Worm (Caenorhabditis elegans): Measurements from ENCODE around the gene che-7.

The che-7 gene

DNA sequence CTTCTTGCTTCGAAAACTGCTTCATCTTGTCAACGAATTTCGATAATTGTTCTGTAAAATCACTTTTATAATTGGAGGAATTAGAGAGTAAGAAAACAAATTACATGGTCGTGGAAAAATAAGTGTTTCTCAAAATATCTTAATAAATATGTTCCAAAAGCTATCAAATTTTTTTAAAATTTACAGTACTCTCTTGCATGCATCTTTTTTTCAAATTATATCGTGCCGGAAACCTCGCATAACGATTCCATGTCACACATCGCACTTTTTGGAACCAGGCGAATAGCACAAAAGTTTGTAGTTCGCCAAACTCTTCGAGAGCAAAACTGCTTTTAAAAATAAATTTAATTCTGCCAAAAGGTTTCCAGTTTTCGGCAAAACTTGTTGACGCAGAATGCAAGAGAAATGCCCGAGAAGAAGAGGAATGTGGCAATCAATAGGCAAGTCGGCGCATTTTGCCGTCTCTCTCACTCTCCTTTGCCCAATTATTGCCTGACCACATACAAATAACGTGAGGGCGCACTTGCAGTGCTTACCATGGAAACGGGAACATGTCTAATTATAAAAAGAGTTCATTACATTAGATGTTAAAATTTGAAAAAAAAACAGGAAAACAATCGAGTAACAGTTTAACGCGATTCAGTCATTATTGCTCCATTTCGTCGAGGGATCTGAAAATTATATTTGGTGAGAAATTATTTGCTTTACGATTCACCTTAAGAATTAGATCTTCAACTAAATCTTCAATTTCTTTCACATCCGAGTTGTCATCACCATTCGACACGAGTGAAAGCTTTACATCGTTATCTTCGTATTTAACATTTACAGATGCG is 38.7 kb upstream of the che-7 start, which contains the start of gene Y97E10AR.3:
Gene Y97E10AR.3 (minus strand): TSS at position 51 of the 833 bp plus-strand sequence.
- TF ChIP-seq hmg-4 (GFP tag; optimal IDR thresholded peaks at IDR 0.05) (no peak), F13C5.2 (tag; optimal IDR thresholded peaks at IDR 0.05) (no peak), tbx-11 (GFP tag; IDR thresholded peaks at IDR 0.05) (no peak), ets-7 (tag; optimal IDR thresholded peaks at IDR 0.05) (no peak)

DNA sequence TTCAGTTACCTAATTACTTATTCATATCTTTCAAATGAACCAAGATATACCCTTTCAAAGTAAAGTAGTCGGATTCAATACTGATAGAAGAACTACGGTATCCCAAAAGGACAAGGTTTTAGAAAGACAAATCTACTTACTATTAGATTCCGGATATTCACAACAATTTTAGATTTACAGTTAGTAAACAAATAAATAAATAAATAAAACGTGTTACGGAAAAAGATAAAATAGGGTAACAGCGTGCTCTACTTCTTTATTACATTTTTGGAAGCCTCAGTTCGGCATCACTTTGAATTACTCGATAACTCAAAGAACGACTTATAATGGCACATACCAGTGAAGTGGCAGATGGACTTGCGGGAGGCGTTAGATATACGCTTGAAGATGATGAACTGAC is 36.0 kb upstream of the che-7 start, which contains the start of gene Y97E10AR.8:
Gene Y97E10AR.8 (plus strand): TSS at position 301 of the 400 bp plus-strand sequence.
- TF ChIP-seq ceh-13 (GFP tag; optimal IDR thresholded peaks at IDR 0.05) (no peak), ceh-36 (tag; optimal IDR thresholded peaks at IDR 0.05) (no peak), scrt-1 (GFP tag; IDR thresholded peaks at IDR 0.05) (no peak), aly-1 (tag; optimal IDR thresholded peaks at IDR 0.05) (no peak), F13C5.2 (tag; optimal IDR thresholded peaks at IDR 0.05) (no peak), hmg-4 (GFP tag; optimal IDR thresholded peaks at IDR 0.05) (no peak), hnd-1 (tag; optimal IDR thresholded peaks at IDR 0.05) (no peak), B0310.2 (tag; optimal IDR thresholded peaks at IDR 0.05) (no peak), sea-1 (GFP tag; conservative IDR thresholded peaks at IDR 0.05) (no peak), tbx-37 (GFP tag; conservative IDR thresholded peaks at IDR 0.05) (no peak), tbx-11 (GFP tag; IDR thresholded peaks at IDR 0.05) (no peak), tra-4 (tag; optimal IDR thresholded peaks at IDR 0.05) (no peak), flt-1 (GFP tag; IDR thresholded peaks at IDR 0.05) (no peak), pes-1 (GFP tag; IDR thresholded peaks at IDR 0.05) (no peak), ama-1 (optimal IDR thresholded peaks at IDR 0.05) (no peak), hmbx-1 (tag; optimal IDR thresholded peaks at IDR 0.05) (no peak), ets-7 (tag; optimal IDR thresholded peaks at IDR 0.05) (no peak)

DNA sequence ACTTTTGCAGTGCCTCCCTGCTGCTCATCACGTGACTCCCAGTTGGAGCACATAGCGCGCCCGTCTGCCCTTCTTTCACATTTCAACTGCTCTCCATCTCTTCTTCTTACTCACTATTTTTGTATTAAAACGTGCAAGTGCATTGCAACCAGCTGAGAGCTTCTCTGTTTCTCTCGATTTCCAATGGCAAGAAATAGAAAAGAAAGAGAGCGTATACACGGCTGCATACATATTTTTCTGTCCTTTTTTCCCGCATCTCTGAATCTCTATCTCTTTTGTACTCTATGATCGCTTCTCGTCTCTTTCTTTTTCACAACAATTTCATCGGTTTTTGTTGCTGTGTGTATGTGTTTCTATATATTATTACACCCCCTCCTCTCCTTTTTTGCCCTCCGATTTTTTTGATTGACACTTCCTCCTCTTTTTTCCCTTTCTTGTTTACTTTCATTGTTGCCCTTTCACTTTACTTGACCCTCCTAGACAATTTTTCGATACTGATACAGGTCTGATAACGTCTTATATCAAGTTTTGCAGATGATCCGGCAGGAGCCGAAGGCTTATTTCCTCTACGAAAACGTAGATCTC is 32.0 kb upstream of the che-7 start, which contains the start of gene Y97E10AR.1:
Gene Y97E10AR.1 (plus strand): TSS at position 535 of the 585 bp plus-strand sequence.
- TF ChIP-seq sea-1 (GFP tag; conservative IDR thresholded peaks at IDR 0.05) (no peak), hmg-4 (GFP tag; optimal IDR thresholded peaks at IDR 0.05) (peak; percentile 40), tbx-37 (GFP tag; conservative IDR thresholded peaks at IDR 0.05) (no peak), B0310.2 (tag; optimal IDR thresholded peaks at IDR 0.05) (no peak), tra-4 (tag; optimal IDR thresholded peaks at IDR 0.05) (no peak), aly-1 (tag; optimal IDR thresholded peaks at IDR 0.05) (no peak), ets-7 (tag; optimal IDR thresholded peaks at IDR 0.05) (no peak), ama-1 (optimal IDR thresholded peaks at IDR 0.05) (no peak), tbx-11 (GFP tag; IDR thresholded peaks at IDR 0.05) (no peak), ceh-13 (GFP tag; optimal IDR thresholded peaks at IDR 0.05) (no peak), ceh-36 (tag; optimal IDR thresholded peaks at IDR 0.05) (no peak), pes-1 (GFP tag; IDR thresholded peaks at IDR 0.05) (no peak), hnd-1 (tag; optimal IDR thresholded peaks at IDR 0.05) (peak; percentile 16), flt-1 (GFP tag; IDR thresholded peaks at IDR 0.05) (no peak), hmbx-1 (tag; optimal IDR thresholded peaks at IDR 0.05) (no peak), scrt-1 (GFP tag; IDR thresholded peaks at IDR 0.05) (no peak), F13C5.2 (tag; optimal IDR thresholded peaks at IDR 0.05) (peak; percentile 22)

DNA sequence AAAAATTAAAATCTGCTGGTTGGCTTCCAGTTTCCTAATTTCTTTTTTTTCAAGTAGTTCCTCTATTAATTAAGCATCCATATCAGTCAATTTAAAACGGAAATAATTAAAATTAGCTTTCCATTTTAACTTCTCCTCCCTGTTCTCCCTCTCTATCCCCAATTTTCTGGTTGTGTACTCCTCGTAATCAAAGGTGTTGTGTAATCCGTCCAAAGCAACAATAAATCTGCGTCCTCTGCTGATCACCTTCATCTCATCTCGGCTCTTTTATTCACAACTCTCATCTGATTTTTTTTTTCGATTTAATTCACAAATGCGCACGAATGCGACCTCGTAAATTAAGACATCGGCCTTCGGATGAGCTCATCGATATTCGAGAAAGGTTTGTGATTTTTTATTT is 26.9 kb upstream of the che-7 start, which contains the start of gene Y97E10AR.2:
Gene Y97E10AR.2 (plus strand): TSS at position 301 of the 400 bp plus-strand sequence.
- TF ChIP-seq ceh-36 (tag; optimal IDR thresholded peaks at IDR 0.05) = no peak
- TF ChIP-seq sea-1 (GFP tag; conservative IDR thresholded peaks at IDR 0.05) = no peak
- TF ChIP-seq flt-1 (GFP tag; IDR thresholded peaks at IDR 0.05) = no peak
- TF ChIP-seq hmbx-1 (tag; optimal IDR thresholded peaks at IDR 0.05) = no peak

DNA sequence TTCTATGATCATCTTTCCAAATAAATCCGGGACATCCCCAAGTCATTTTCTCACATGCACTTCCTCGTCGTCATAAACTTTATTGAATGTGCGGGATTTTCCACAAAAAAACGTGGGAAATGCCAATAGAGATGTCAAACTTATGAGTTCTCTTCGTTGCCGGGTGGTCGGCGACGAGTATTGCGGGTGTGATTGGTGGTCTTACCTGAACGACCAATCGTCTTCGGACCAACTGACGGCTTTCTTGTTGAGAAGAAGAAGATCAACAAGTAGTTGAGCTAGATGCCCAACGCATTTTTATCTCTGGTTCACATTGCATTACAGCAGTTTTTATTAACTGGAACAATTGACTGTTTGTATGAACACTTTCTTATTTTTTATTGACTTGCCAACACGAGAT is 26.2 kb upstream of the che-7 start:
- TF ChIP-seq aly-1 (tag; optimal IDR thresholded peaks at IDR 0.05) (no peak), flt-1 (GFP tag; IDR thresholded peaks at IDR 0.05) (no peak), pes-1 (GFP tag; IDR thresholded peaks at IDR 0.05) (no peak), B0310.2 (tag; optimal IDR thresholded peaks at IDR 0.05) (no peak), hmbx-1 (tag; optimal IDR thresholded peaks at IDR 0.05) (no peak), ama-1 (optimal IDR thresholded peaks at IDR 0.05) (no peak), ceh-13 (GFP tag; optimal IDR thresholded peaks at IDR 0.05) (no peak), hnd-1 (tag; optimal IDR thresholded peaks at IDR 0.05) (no peak), ceh-36 (tag; optimal IDR thresholded peaks at IDR 0.05) (no peak), scrt-1 (GFP tag; IDR thresholded peaks at IDR 0.05) (no peak), sea-1 (GFP tag; conservative IDR thresholded peaks at IDR 0.05) (no peak), F13C5.2 (tag; optimal IDR thresholded peaks at IDR 0.05) (no peak), tbx-37 (GFP tag; conservative IDR thresholded peaks at IDR 0.05) (no peak), tbx-11 (GFP tag; IDR thresholded peaks at IDR 0.05) (no peak), tra-4 (tag; optimal IDR thresholded peaks at IDR 0.05) (no peak), ets-7 (tag; optimal IDR thresholded peaks at IDR 0.05) (no peak), hmg-4 (GFP tag; optimal IDR thresholded peaks at IDR 0.05) (no peak)

DNA sequence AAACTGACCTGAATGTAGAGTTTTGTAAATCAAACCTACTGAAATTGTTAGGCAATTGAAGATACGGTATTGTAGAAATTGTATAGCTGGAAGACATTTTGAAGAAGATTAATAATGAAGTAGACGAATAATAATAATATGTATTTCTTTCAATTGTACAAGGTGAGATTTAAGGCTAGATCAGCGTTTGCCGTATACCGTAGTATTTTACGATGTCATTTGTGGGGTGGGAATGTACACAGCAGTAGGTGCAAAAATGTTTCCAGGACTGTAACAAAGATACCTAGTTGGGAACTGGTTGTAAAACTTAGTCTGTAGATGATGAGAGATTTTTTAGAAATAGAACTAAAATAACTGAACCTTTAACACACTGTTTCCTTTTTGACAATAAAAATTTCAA is 25.6 kb upstream of the che-7 start, which contains the start of gene ceh-76:
Gene ceh-76 (minus strand): TSS at position 101 of the 400 bp plus-strand sequence.
- no peak for TF ChIP-seq pes-1 (GFP tag; IDR thresholded peaks at IDR 0.05)
- TF ChIP-seq ceh-13 (GFP tag; optimal IDR thresholded peaks at IDR 0.05) = no peak
- TF ChIP-seq ceh-36 (tag; optimal IDR thresholded peaks at IDR 0.05) = no peak

DNA sequence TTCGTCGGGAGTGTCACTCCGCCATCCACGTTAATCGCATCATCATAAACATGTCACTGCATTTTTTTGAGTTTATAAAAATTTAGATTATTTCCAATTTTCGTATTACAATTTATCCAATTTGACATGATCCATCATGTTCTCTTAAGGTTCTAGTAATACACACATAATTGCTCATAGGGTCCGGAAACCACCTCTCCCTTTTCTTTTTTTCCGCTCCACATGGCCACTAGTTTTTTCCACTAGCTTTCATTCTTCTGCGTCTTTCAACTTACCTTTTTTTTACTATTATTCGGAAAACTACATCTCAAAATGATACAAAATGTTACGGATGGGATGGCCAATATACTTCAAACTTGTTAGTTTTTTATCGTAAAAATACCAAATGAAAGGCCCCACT is 16.9 kb upstream of the che-7 start, which contains the start of gene Y97E10AL.1:
Gene Y97E10AL.1 (plus strand): TSS at position 301 of the 400 bp plus-strand sequence.
- TF ChIP-seq B0310.2 (tag; optimal IDR thresholded peaks at IDR 0.05) = no peak
- no peak for TF ChIP-seq tbx-11 (GFP tag; IDR thresholded peaks at IDR 0.05)
- TF ChIP-seq ama-1 (optimal IDR thresholded peaks at IDR 0.05) = no peak
- TF ChIP-seq tbx-37 (GFP tag; conservative IDR thresholded peaks at IDR 0.05) = no peak
- no peak for TF ChIP-seq F13C5.2 (tag; optimal IDR thresholded peaks at IDR 0.05)
- TF ChIP-seq scrt-1 (GFP tag; IDR thresholded peaks at IDR 0.05) = no peak
- no peak for TF ChIP-seq ceh-13 (GFP tag; optimal IDR thresholded peaks at IDR 0.05)
- no peak for TF ChIP-seq ceh-36 (tag; optimal IDR thresholded peaks at IDR 0.05)
- no peak for TF ChIP-seq hnd-1 (tag; optimal IDR thresholded peaks at IDR 0.05)
- no peak for TF ChIP-seq pes-1 (GFP tag; IDR thresholded peaks at IDR 0.05)
- TF ChIP-seq sea-1 (GFP tag; conservative IDR thresholded peaks at IDR 0.05) = no peak
- TF ChIP-seq flt-1 (GFP tag; IDR thresholded peaks at IDR 0.05) = no peak
- TF ChIP-seq aly-1 (tag; optimal IDR thresholded peaks at IDR 0.05) = no peak
